Worm (Caenorhabditis elegans): ENCODE data around the gene cogc-2.

Gene cogc-2

DNA sequence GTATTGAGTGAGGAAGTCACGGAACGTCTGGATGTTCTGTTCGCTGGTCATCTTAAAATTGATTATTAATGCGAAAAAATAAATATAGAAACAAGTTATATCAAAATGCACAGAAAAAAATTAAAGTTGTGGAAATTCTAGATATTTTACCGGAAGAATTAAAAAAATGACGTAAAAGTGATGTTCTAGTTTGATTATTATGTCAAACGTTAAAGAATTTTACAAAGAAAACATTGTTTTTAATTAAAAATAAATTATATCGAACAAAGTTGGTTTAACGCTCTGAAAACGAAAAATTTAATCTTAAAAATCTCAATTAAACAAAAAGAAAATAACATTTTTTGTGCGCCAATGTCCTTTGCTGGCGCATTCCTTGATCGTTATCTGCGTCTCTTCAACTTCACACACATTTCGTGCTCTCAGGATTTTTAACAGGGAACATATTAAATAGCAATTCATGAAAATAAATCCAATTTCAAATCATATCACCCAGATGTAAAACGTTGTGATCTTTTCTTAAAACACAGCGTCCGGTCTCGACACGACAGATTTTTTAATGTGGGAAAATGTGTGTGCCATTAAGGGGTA lies 5.3 kb upstream of the cogc-2 start, which contains the start of gene tin-9.1 (continued):
- TF ChIP-seq mxl-2 (GFP tag; conservative IDR thresholded peaks at IDR 0.05) (no peak), nhr-11 (tag; optimal IDR thresholded peaks at IDR 0.05) (no peak), ces-1 (GFP tag; optimal IDR thresholded peaks at IDR 0.05) (no peak), set-16 (GFP tag; IDR thresholded peaks at IDR 0.05) (no peak), lin-13 (GFP tag; optimal IDR thresholded peaks at IDR 0.05) (peak; percentile 48), pqm-1 (tag; optimal IDR thresholded peaks at IDR 0.05) (no peak), egl-27 (tag; optimal IDR thresholded peaks at IDR 0.05) (no peak), ZK337.2 (GFP tag; IDR thresholded peaks at IDR 0.05) (no peak), lsy-2 (tag; optimal IDR thresholded peaks at IDR 0.05) (peak in 1 of 2 experiments; percentile 92), zag-1 (tag; optimal IDR thresholded peaks at IDR 0.05) (no peak), nhr-6 (tag; optimal IDR thresholded peaks at IDR 0.05) (peak; percentile 53), fkh-10 (GFP tag; optimal IDR thresholded peaks at IDR 0.05) (no peak), daf-19 (GFP tag; conservative IDR thresholded peaks at IDR 0.05) (no peak), Y75B8A.6 (GFP tag; IDR thresholded peaks at IDR 0.05) (no peak), skn-1 (tag; optimal IDR thresholded peaks at IDR 0.05) (no peak), lim-7 (GFP tag; IDR thresholded peaks at IDR 0.05) (no peak), dve-1 (tag; optimal IDR thresholded peaks at IDR 0.05; ENCODE audit: insufficient read depth) (peak; percentile 74), nhr-42 (GFP tag; IDR thresholded peaks at IDR 0.05) (no peak), Y5F2A.4 (GFP tag; optimal IDR thresholded peaks at IDR 0.05) (no peak), dmd-6 (GFP tag; IDR thresholded peaks at IDR 0.05) (peak; percentile 58), nhr-48 (tag; optimal IDR thresholded peaks at IDR 0.05) (peak; percentile 28), F37D6.2 (tag; optimal IDR thresholded peaks at IDR 0.05) (peak; percentile 21), dpl-1 (GFP tag; optimal IDR thresholded peaks at IDR 0.05) (peak; percentile 75), tag-97 (GFP tag; IDR thresholded peaks at IDR 0.05) (no peak), dmd-9 (GFP tag; IDR thresholded peaks at IDR 0.05) (no peak), lin-29 (GFP tag; IDR thresholded peaks at IDR 0.05) (no peak), D1046.2 (GFP tag; IDR thresholded peaks at IDR 0.05) (no peak), nhr-111 (GFP tag; optimal IDR thresholded peaks at IDR 0.05) (no peak), unc-130 (GFP tag; optimal IDR thresholded peaks at IDR 0.05) (no peak), mes-2 (tag; optimal IDR thresholded peaks at IDR 0.05; ENCODE audit: poor library complexity, severe bottlenecking) (peak; percentile 88), arid-1 (GFP tag; conservative IDR thresholded peaks at IDR 0.05) (no peak), rbr-2 (tag; optimal IDR thresholded peaks at IDR 0.05) (peak; percentile 52), T26A8.4 (GFP tag; IDR thresholded peaks at IDR 0.05) (peak; percentile 28; the same call in 1 of the 2 replicates), mep-1 (tag; optimal IDR thresholded peaks at IDR 0.05) (peak; percentile 55), hlh-30 (tag; optimal IDR thresholded peaks at IDR 0.05; ENCODE audit: insufficient read depth) (peak; percentile 66), mdt-29 (GFP tag; IDR thresholded peaks at IDR 0.05) (no peak), zip-2 (tag; optimal IDR thresholded peaks at IDR 0.05) (no peak)

DNA sequence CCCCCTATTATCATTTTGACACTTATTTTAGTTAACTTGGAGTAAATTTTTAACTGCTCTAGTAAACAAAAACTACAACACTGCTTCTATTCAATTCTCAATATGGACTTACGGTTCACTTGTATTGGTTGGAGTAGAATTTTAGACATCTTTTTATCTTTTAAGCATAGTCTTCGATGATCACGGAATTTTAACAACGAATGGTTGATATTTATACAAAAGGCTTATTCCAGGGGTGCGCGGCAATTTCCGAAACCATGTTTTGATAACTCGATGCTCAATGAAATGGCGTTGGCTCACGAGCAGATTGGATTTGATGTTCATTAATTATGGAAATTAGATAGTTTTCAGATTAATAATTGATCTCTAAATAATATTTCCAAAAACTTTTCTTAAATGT lies 4.0 kb upstream of the cogc-2 start:
- TF ChIP-seq F37D6.2 (tag; optimal IDR thresholded peaks at IDR 0.05), result no peak
- no peak for TF ChIP-seq nhr-10 (tag; optimal IDR thresholded peaks at IDR 0.05)
- no peak for TF ChIP-seq tra-1 (GFP tag; IDR thresholded peaks at IDR 0.05)
- no peak for TF ChIP-seq D1046.2 (GFP tag; IDR thresholded peaks at IDR 0.05)
- TF ChIP-seq F49E8.2 (tag; optimal IDR thresholded peaks at IDR 0.05; ENCODE audit: borderline replicate concordance), result peak; percentile 87
- TF ChIP-seq arid-1 (GFP tag; conservative IDR thresholded peaks at IDR 0.05), result peak; percentile 45; the same call in 1 of the 2 replicates
- peak; percentile 63 for TF ChIP-seq lin-38 (GFP tag; IDR thresholded peaks at IDR 0.05)
- TF ChIP-seq nhr-111 (GFP tag; optimal IDR thresholded peaks at IDR 0.05), result peak; percentile 78
- no peak for TF ChIP-seq skn-1 (tag; optimal IDR thresholded peaks at IDR 0.05)
- TF ChIP-seq unc-39 (tag; optimal IDR thresholded peaks at IDR 0.05), result no peak
- TF ChIP-seq spr-3 (GFP tag; optimal IDR thresholded peaks at IDR 0.05), result no peak
- TF ChIP-seq lin-39 (tag; optimal IDR thresholded peaks at IDR 0.05), result no peak
- no peak for TF ChIP-seq dmd-9 (GFP tag; IDR thresholded peaks at IDR 0.05)
- no peak for TF ChIP-seq mep-1 (tag; optimal IDR thresholded peaks at IDR 0.05)
- no peak for TF ChIP-seq ces-1 (GFP tag; optimal IDR thresholded peaks at IDR 0.05)
- TF ChIP-seq ceh-32 (tag; optimal IDR thresholded peaks at IDR 0.05; ENCODE audit: poor library complexity), result no peak
- no peak for TF ChIP-seq dpl-1 (GFP tag; optimal IDR thresholded peaks at IDR 0.05)
- no peak for TF ChIP-seq aly-2 (tag; optimal IDR thresholded peaks at IDR 0.05)
- peak; percentile 19 for TF ChIP-seq Y5F2A.4 (GFP tag; optimal IDR thresholded peaks at IDR 0.05)
- TF ChIP-seq madf-5 (GFP tag; IDR thresholded peaks at IDR 0.05), result peak in 1 of 2 experiments; percentile 68; a peak in 1 of 4 replicates
- TF ChIP-seq zfp-3 (GFP tag; conservative IDR thresholded peaks at IDR 0.05), result 0 out of 2 replicates have a peak, but pooled peaks have one; percentile 13
- TF ChIP-seq egl-27 (tag; optimal IDR thresholded peaks at IDR 0.05), result no peak
- TF ChIP-seq mxl-2 (GFP tag; conservative IDR thresholded peaks at IDR 0.05), result no peak
- TF ChIP-seq F26F4.8 (GFP tag; conservative IDR thresholded peaks at IDR 0.05), result no peak
- TF ChIP-seq hlh-30 (tag; optimal IDR thresholded peaks at IDR 0.05; ENCODE audit: insufficient read depth), result no peak
